Fruit fly (Drosophila melanogaster) whole organism, embryonic: Measurements from ENCODE around the gene Sec10.
A peak's percentile ranks its signal among the peaks of the same experiment; 100 is the strongest.

Experiments used
- Adf1 ChIP-seq: fragments of 200-800 bp; sonication (Bioruptor generic); IDR thresholded peaks from 2 replicates; pipeline ENCODE4 v1.3.6; 2022; ENCODE audit warnings: missing biosample characterization, missing genetic modification characterization
- BtbVII ChIP-seq: fragments of 200-800 bp; sonication (Bioruptor generic); optimal IDR thresholded peaks from 3 replicates; lab custom pipeline; 2017; ENCODE audit warnings: missing biosample characterization, mild to moderate bottlenecking, missing genetic modification characterization
- CG12104 ChIP-seq: fragments of 200-800 bp; sonication (Bioruptor generic); optimal IDR thresholded peaks from 3 replicates; lab custom pipeline; 2016; ENCODE audit warnings: missing biosample characterization, missing genetic modification characterization
- CG12659 ChIP-seq: fragments of 200-800 bp; sonication (Bioruptor generic); optimal IDR thresholded peaks from 3 replicates; lab custom pipeline; 2017; ENCODE audit warnings: mild to moderate bottlenecking, missing biosample characterization, missing genetic modification reagents, missing genetic modification characterization
- CG13424 ChIP-seq: fragments of 200-800 bp; sonication (Bioruptor generic); optimal IDR thresholded peaks from 2 replicates; lab custom pipeline; 2019; ENCODE audit warnings: missing biosample characterization, mild to moderate bottlenecking, missing genetic modification characterization, moderate library complexity
- CG17361 ChIP-seq: fragments of 200-800 bp; sonication (Bioruptor generic); IDR thresholded peaks from 3 replicates; pipeline ENCODE4 v1.3.6; 2022; ENCODE audit warnings: missing biosample characterization, missing genetic modification characterization
- CG17385 ChIP-seq: fragments of 200-800 bp; sonication (Bioruptor generic); optimal IDR thresholded peaks from 3 replicates; lab custom pipeline; 2018; ENCODE audit warnings: missing biosample characterization, mild to moderate bottlenecking, missing genetic modification characterization
- CG18599 ChIP-seq: fragments of 200-800 bp; sonication (Bioruptor generic); optimal IDR thresholded peaks from 3 replicates; lab custom pipeline; 2017; ENCODE audit warnings: missing biosample characterization, missing genetic modification characterization, mild to moderate bottlenecking, moderate library complexity, missing genetic modification reagents
- CG30403 ChIP-seq: fragments of 200-800 bp; sonication (Bioruptor generic); optimal IDR thresholded peaks from 3 replicates; lab custom pipeline; 2016; ENCODE audit warnings: missing biosample characterization, missing genetic modification characterization
- CG32772 ChIP-seq: fragments of 200-800 bp; sonication (Bioruptor generic); IDR thresholded peaks from 2 replicates; pipeline ENCODE4 v1.3.6; 2022; ENCODE audit warnings: missing biosample characterization, missing genetic modification characterization
- CG3726 ChIP-seq: fragments of 200-800 bp; sonication (Bioruptor generic); IDR thresholded peaks from 3 replicates; pipeline ENCODE4, ENCODE4 v1.3.6; 2022; ENCODE audit warnings: missing biosample characterization, missing genetic modification characterization
- CG3838 ChIP-seq: fragments of 200-800 bp; sonication (Bioruptor generic); optimal IDR thresholded peaks from 3 replicates; lab custom pipeline; 2016; ENCODE audit warnings: missing biosample characterization, missing genetic modification characterization
- CG6272 ChIP-seq: fragments of 200-800 bp; sonication (Bioruptor generic); IDR thresholded peaks from 2 replicates; pipeline ENCODE4 v1.3.6; 2022; ENCODE audit warnings: missing biosample characterization, missing genetic modification characterization
- CG9932 ChIP-seq: fragments of 200-800 bp; sonication (Bioruptor generic); IDR thresholded peaks from 2 replicates; pipeline ENCODE4 v1.3.6; 2022; ENCODE audit warnings: missing biosample characterization, missing genetic modification characterization
- D ChIP-seq, 2 experiments: fragments of 200-800 bp in 1 of 2; fragments of >200 bp in 1 of 2; sonication (Bioruptor generic) in 1 of 2; optimal IDR thresholded peaks; 2 replicates in 1 of 2; 3 replicates in 1 of 2; lab custom pipeline; 2017; ENCODE audit warnings: mild to moderate bottlenecking in 1 of 2, missing biosample characterization in 1 of 2, missing genetic modification characterization in 1 of 2, missing genetic modification reagents in 1 of 2
- ERR ChIP-seq: fragments of 200-800 bp; sonication (Bioruptor generic); optimal IDR thresholded peaks from 2 replicates; lab custom pipeline; 2016; ENCODE audit warnings: missing biosample characterization, missing genetic modification characterization
- HLH4C ChIP-seq: fragments of 200-800 bp; sonication (Bioruptor generic); IDR thresholded peaks from 3 replicates; pipeline ENCODE4 v1.3.6; 2022; ENCODE audit warnings: missing biosample characterization, missing genetic modification characterization; ENCODE audit not compliant: partially characterized antibody
- Hr51 ChIP-seq, 2 experiments: fragments of 200-800 bp; sonication (Bioruptor generic); optimal IDR thresholded peaks; 2 replicates in 1 of 2; 3 replicates in 1 of 2; lab custom pipeline; 2016 to 2018; ENCODE audit warnings: missing biosample characterization in 2 of 2, missing genetic modification characterization in 2 of 2, mild to moderate bottlenecking in 1 of 2, moderate library complexity in 1 of 2
- Lpt ChIP-seq: fragments of >200 bp; optimal IDR thresholded peaks from 2 replicates; lab custom pipeline; 2018; ENCODE audit warnings: missing biosample characterization, missing genetic modification characterization
- Med ChIP-seq: fragments of 200-800 bp; sonication (Bioruptor generic); peaks from one replicate; lab custom pipeline; 2016; ENCODE audit warnings: missing biosample characterization, missing genetic modification characterization, mild to moderate bottlenecking, inconsistent platforms, moderate library complexity
- Nf-YC ChIP-seq: fragments of 200-800 bp; optimal IDR thresholded peaks from 3 replicates; lab custom pipeline; 2019; ENCODE audit warnings: missing biosample characterization, mild to moderate bottlenecking, missing genetic modification characterization, moderate library complexity
- Pdp1 ChIP-seq, 2 experiments: fragments of 200-800 bp; sonication (Bioruptor generic); optimal IDR thresholded peaks; 3 replicates each; lab custom pipeline; 2016; ENCODE audit warnings: missing biosample characterization in 2 of 2, missing genetic modification characterization in 2 of 2, mild to moderate bottlenecking in 1 of 2, moderate library complexity in 1 of 2
- Rfx ChIP-seq: fragments of 200-800 bp; sonication (Bioruptor generic); IDR thresholded peaks from 2 replicates; pipeline ENCODE4 v1.3.6; 2022; ENCODE audit warnings: missing biosample characterization, missing genetic modification characterization
- Scr ChIP-seq: fragments of 200-800 bp; sonication (Bioruptor generic); IDR thresholded peaks from 2 replicates; pipeline ENCODE4 v1.3.6; 2022; ENCODE audit warnings: missing biosample characterization, missing genetic modification characterization; ENCODE audit not compliant: partially characterized antibody
- Spps ChIP-seq: fragments of 200-800 bp; sonication (Bioruptor generic); optimal IDR thresholded peaks from 2 replicates; lab custom pipeline; 2018; ENCODE audit warnings: missing biosample characterization, mild to moderate bottlenecking, missing genetic modification characterization
- Trl ChIP-seq, 3 experiments: fragments of >200 bp in 2 of 3; fragments of 200-800 bp in 1 of 3; sonication (Bioruptor generic) in 1 of 3; optimal IDR thresholded peaks; 2 replicates in 1 of 3; 3 replicates in 2 of 3; lab custom pipeline; 2016 to 2017; ENCODE audit warnings: missing biosample characterization in 1 of 3, missing genetic modification characterization in 1 of 3
- abd-A ChIP-seq: fragments of 200-800 bp; sonication (Bioruptor generic); optimal IDR thresholded peaks from 3 replicates; lab custom pipeline; 2019; ENCODE audit warnings: missing biosample characterization, mild to moderate bottlenecking, missing genetic modification characterization, moderate library complexity
- btn ChIP-seq: fragments of 200-800 bp; sonication (Bioruptor generic); optimal IDR thresholded peaks from 2 replicates; lab custom pipeline; 2016; ENCODE audit warnings: missing biosample characterization, missing genetic modification characterization
- caup ChIP-seq: fragments of 200-800 bp; sonication (Bioruptor generic); optimal IDR thresholded peaks from 3 replicates; lab custom pipeline; 2017; ENCODE audit warnings: missing biosample characterization, mild to moderate bottlenecking, missing genetic modification characterization, moderate library complexity; ENCODE audit not compliant: severe bottlenecking
- cg ChIP-seq: fragments of 200-800 bp; sonication (Bioruptor generic); optimal IDR thresholded peaks from 3 replicates; lab custom pipeline; 2019; ENCODE audit warnings: missing biosample characterization, mild to moderate bottlenecking, missing genetic modification characterization, moderate library complexity
- chinmo ChIP-seq: fragments of 200-800 bp; sonication (Bioruptor generic); IDR thresholded peaks from 4 replicates; pipeline ENCODE4 v1.3.6; 2022; ENCODE audit warnings: missing biosample characterization, missing genetic modification characterization; ENCODE audit not compliant: partially characterized antibody
- croc ChIP-seq: fragments of 200-800 bp; sonication (Bioruptor generic); conservative IDR thresholded peaks from 3 replicates; pipeline ENCODE4 v1.3.6; 2022; ENCODE audit warnings: missing biosample characterization, missing genetic modification characterization
- crol ChIP-seq: fragments of 200-800 bp; sonication (Bioruptor generic); IDR thresholded peaks from 2 replicates; pipeline ENCODE4 v1.3.6; 2022; ENCODE audit warnings: missing biosample characterization, missing genetic modification characterization
- dysf ChIP-seq: fragments of 200-800 bp; sonication (Bioruptor generic); IDR thresholded peaks from 3 replicates; pipeline ENCODE4 v1.3.6; 2022; ENCODE audit warnings: missing biosample characterization, missing genetic modification characterization
- esg ChIP-seq: fragments of 200-800 bp; sonication (Bioruptor generic); conservative IDR thresholded peaks from 2 replicates; pipeline ENCODE4 v1.3.6; 2022; ENCODE audit warnings: missing biosample characterization, missing genetic modification characterization
- ewg ChIP-seq: fragments of 200-800 bp; sonication (Bioruptor generic); optimal IDR thresholded peaks from 3 replicates; lab custom pipeline; 2017; ENCODE audit warnings: mild to moderate bottlenecking, missing biosample characterization, missing genetic modification reagents, missing genetic modification characterization
- gcm2 ChIP-seq: fragments of 200-800 bp; sonication (Bioruptor generic); optimal IDR thresholded peaks from 2 replicates; lab custom pipeline; 2016; ENCODE audit warnings: missing biosample characterization, missing genetic modification characterization
- grau ChIP-seq: fragments of 200-800 bp; optimal IDR thresholded peaks from 3 replicates; lab custom pipeline; 2019; ENCODE audit warnings: missing biosample characterization, mild to moderate bottlenecking, missing genetic modification characterization, moderate library complexity
- gsb-n ChIP-seq: fragments of 200-800 bp; sonication (Bioruptor generic); optimal IDR thresholded peaks from 3 replicates; lab custom pipeline; 2018; ENCODE audit warnings: missing biosample characterization, mild to moderate bottlenecking, missing genetic modification characterization
- gt ChIP-seq: fragments of 200-800 bp; sonication (Bioruptor generic); IDR thresholded peaks from 2 replicates; pipeline ENCODE4 v1.3.6; 2022; ENCODE audit warnings: missing biosample characterization, missing genetic modification characterization
- org-1 ChIP-seq: fragments of 200-800 bp; sonication (Bioruptor generic); optimal IDR thresholded peaks from 2 replicates; lab custom pipeline; 2017; ENCODE audit warnings: missing biosample characterization, missing genetic modification characterization
- psq ChIP-seq: fragments of 200-800 bp; sonication (Bioruptor generic); optimal IDR thresholded peaks from 2 replicates; lab custom pipeline; 2017; ENCODE audit warnings: missing biosample characterization, missing genetic modification characterization
- pum ChIP-seq: fragments of 200-800 bp; sonication (Bioruptor generic); optimal IDR thresholded peaks from 2 replicates; lab custom pipeline; 2016; ENCODE audit warnings: missing biosample characterization, missing genetic modification characterization
- repo ChIP-seq: fragments of 200-800 bp; sonication (Bioruptor generic); optimal IDR thresholded peaks from 2 replicates; lab custom pipeline; 2016; ENCODE audit warnings: missing biosample characterization, missing genetic modification characterization
- row ChIP-seq: fragments of 200-800 bp; sonication (Bioruptor generic); IDR thresholded peaks from 3 replicates; pipeline ENCODE4 v1.3.6; 2022; ENCODE audit warnings: missing biosample characterization, missing genetic modification characterization
- so ChIP-seq: fragments of 200-800 bp; sonication (Bioruptor generic); IDR thresholded peaks from 3 replicates; pipeline ENCODE4 v1.3.6; 2022; ENCODE audit warnings: missing biosample characterization, missing genetic modification characterization
- zf30C ChIP-seq: fragments of 200-800 bp; sonication (Bioruptor generic); optimal IDR thresholded peaks from 3 replicates; lab custom pipeline; 2018; ENCODE audit warnings: missing biosample characterization, mild to moderate bottlenecking, missing genetic modification characterization

Gene Sec10

dm6 chr3R:24092590-24093151 lies 42.0 kb upstream of the Sec10 start:
- TF ChIP-seq zf30C (GFP tag; lab: Kevin White, UChicago) (no peak), Scr (GFP tag; lab: Robert Waterston, UW) (0 out of 2 replicates have a peak, but pooled peaks have one; percentile 7), repo (GFP tag; lab: Kevin White, UChicago) (no peak), Trl (optimal IDR thresholded peaks at IDR 0.05; lab: Kevin White, UChicago) (peak; percentile 63 to 76), Trl (GFP tag; optimal IDR thresholded peaks at IDR 0.05; lab: Kevin White, UChicago) (no peak), abd-A (tag; lab: Kevin White, UChicago) (peak; percentile 41), Med (GFP tag; lab: Kevin White, UChicago) (peak; percentile 47), pum (no peak), psq (GFP tag; lab: Kevin White, UChicago) (peak; percentile 44), CG3726 (GFP tag; lab: Robert Waterston, UW) (no peak), Hr51 (GFP tag; optimal IDR thresholded peaks at IDR 0.05; lab: Kevin White, UChicago) (peak in 1 of 2 experiments; percentile 54), Adf1 (GFP tag; lab: Robert Waterston, UW) (peak; percentile 93), BtbVII (GFP tag; lab: Kevin White, UChicago) (no peak), Nf-YC (tag; lab: Kevin White, UChicago) (peak; percentile 13), CG9932 (0 out of 2 replicates have a peak, but pooled peaks have one; percentile 16), ewg (GFP tag; lab: Kevin White, UChicago) (peak; percentile 56), CG6272 (GFP tag; lab: Robert Waterston, UW) (no peak), chinmo (GFP tag; lab: Robert Waterston, UW) (0 out of 4 replicates have a peak, but pooled peaks have one; percentile 62), gt (GFP tag; lab: Robert Waterston, UW) (no peak), cg (GFP tag; lab: Kevin White, UChicago) (peak; percentile 41), esg (GFP tag; lab: Robert Waterston, UW) (no peak)

DNA sequence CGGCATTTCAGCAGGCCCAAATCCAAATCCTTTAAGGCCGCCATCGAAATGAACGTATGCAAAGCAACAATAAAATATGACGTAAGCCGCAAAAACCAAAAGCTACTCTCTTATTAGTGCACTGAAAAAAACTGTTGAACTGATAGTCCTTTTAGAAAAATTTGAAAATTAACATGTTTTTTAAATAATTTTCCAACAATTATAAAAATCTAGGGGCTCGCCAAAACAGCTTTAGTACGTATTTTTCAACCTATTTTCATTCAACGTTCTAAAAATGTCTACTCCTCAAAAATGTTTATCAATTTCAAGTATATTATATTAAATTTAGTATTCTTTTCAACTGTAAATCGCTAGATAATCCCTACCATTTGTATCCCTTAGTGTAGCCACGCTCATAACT lies 41.2 kb upstream of the Sec10 start:
- TF ChIP-seq croc (no peak), caup (GFP tag; lab: Kevin White, UChicago) (no peak), HLH4C (GFP tag; lab: Robert Waterston, UW) (no peak), CG12659 (GFP tag; lab: Kevin White, UChicago) (peak; percentile 31), CG30403 (GFP tag; lab: Kevin White, UChicago) (peak; percentile 10), Lpt (GFP tag; lab: Kevin White, UChicago) (no peak), grau (tag; lab: Kevin White, UChicago) (peak; percentile 63), BtbVII (GFP tag; lab: Kevin White, UChicago) (no peak), CG18599 (peak; percentile 26), gcm2 (no peak), CG3838 (GFP tag; lab: Kevin White, UChicago) (no peak), CG32772 (no peak), CG13424 (tag; lab: Kevin White, UChicago) (peak; percentile 43), dysf (GFP tag; lab: Robert Waterston, UW) (peak; percentile 45; the same call in 1 of the 3 replicates), row (GFP tag; lab: Robert Waterston, UW) (peak; percentile 26; the same call in 2 of the 3 replicates), CG17361 (peak; percentile 42; the same call in 1 of the 3 replicates), CG12104 (GFP tag; lab: Kevin White, UChicago) (peak; percentile 7), Spps (no peak), gsb-n (tag; lab: Kevin White, UChicago) (no peak), Rfx (peak; percentile 33; the same call in 1 of the 2 replicates), ERR (GFP tag; lab: Kevin White, UChicago) (no peak), zf30C (GFP tag; lab: Kevin White, UChicago) (peak; percentile 4), btn (GFP tag; lab: Kevin White, UChicago) (no peak), org-1 (GFP tag; lab: Kevin White, UChicago) (no peak), D (optimal IDR thresholded peaks at IDR 0.05; lab: Kevin White, UChicago) (no peak), D (GFP tag; optimal IDR thresholded peaks at IDR 0.05; lab: Kevin White, UChicago) (no peak), Pdp1 (GFP tag; optimal IDR thresholded peaks at IDR 0.05; lab: Kevin White, UChicago) (peak in 1 of 2 experiments; percentile 16), CG17385 (GFP tag; lab: Kevin White, UChicago) (peak; percentile 18), so (GFP tag; lab: Robert Waterston, UW) (no peak), crol (no peak)
